Worm (Caenorhabditis elegans) whole organism, L2 larva: ENCODE measurements around the gene ZK1290.15.

Source experiments
- ZK546.5 ChIP-seq: sonication (generic microtip); optimal IDR thresholded peaks from 2 replicates; lab custom pipeline; 2017; ENCODE audit warnings: missing biosample characterization, missing genetic modification characterization
- egl-27 ChIP-seq: sonication (generic microtip); optimal IDR thresholded peaks from 3 replicates; lab custom pipeline; 2017; ENCODE audit warnings: missing biosample characterization, missing genetic modification reagents, missing genetic modification characterization
- lin-11 ChIP-seq: fragments of 150-350 bp; sonication (generic microtip); optimal IDR thresholded peaks from 2 replicates; lab custom pipeline; 2014; ENCODE audit warnings: missing biosample characterization, missing genetic modification characterization, inconsistent platforms, mixed read lengths
- nhr-12 ChIP-seq: fragments of 150-350 bp; optimal IDR thresholded peaks from 2 replicates; lab custom pipeline; 2014; ENCODE audit warnings: missing biosample characterization, missing genetic modification characterization
- nhr-237 ChIP-seq: fragments of 150-350 bp; optimal IDR thresholded peaks from 2 replicates; lab custom pipeline; 2014; ENCODE audit warnings: missing biosample characterization, missing genetic modification characterization
- sem-4 ChIP-seq: fragments of 150-350 bp; optimal IDR thresholded peaks from 2 replicates; lab custom pipeline; 2014; ENCODE audit warnings: missing biosample characterization, missing genetic modification reagents, missing genetic modification characterization
- snpc-4 ChIP-seq: fragments of 150-350 bp; optimal IDR thresholded peaks from 2 replicates; lab custom pipeline; 2014; ENCODE audit warnings: missing biosample characterization, missing genetic modification characterization

DNA sequence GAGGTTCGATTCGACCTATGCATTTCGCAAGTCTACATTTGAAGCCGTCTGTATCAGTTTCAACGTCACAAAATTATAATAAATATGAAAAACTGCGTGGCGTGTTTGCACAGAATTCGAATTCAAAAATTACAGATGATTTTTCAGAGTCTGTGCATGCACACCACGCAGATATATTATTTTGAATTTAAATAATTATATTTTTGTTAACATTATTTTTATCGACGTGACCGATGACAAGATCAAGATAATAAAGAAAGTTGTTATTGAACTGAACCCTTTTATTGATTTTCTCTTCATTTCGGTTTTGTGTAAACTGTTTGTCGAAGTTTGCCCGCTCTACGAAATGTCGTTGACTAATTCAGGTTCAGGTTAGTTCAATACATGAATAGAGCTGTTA, 18.4 kb upstream of the ZK1290.15 start, which contains the start of gene C28F5.1:
- TF ChIP-seq nhr-12 (tag; lab: Kevin White, UChicago) (no peak), egl-27 (no peak), nhr-237 (tag; lab: Kevin White, UChicago) (no peak), ZK546.5 (no peak), snpc-4 (tag; lab: Kevin White, UChicago) (no peak), sem-4 (tag; lab: Kevin White, UChicago) (no peak), lin-11 (tag; lab: Kevin White, UChicago) (no peak)
